Worm (Caenorhabditis elegans): ENCODE results near the gene sra-37.

DNA sequence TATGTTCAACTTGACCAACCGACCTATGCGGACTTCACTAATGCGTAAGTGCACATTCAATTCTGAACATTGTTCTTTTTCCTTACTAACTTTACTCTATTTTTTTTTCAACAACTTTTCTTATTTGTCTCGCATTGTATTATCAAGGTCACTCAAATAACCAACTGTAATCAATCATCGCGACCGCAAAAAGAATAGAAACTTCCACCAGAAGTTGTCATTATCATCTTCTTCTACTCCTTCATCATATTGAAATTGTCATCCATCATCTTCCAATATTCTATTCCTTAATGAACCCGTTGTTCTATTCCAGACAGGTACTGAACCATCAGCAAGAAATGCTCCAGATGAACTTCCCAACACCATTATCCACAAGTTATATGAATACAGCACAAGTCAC lies 46.2 kb upstream of the sra-37 start:
- TF ChIP-seq flt-1 (GFP tag; IDR thresholded peaks at IDR 0.05) (no peak), tab-1 (GFP tag; IDR thresholded peaks at IDR 0.05) (no peak), ztf-23 (GFP tag; IDR thresholded peaks at IDR 0.05) (no peak), ref-1 (GFP tag; conservative IDR thresholded peaks at IDR 0.05) (no peak), klf-2 (GFP tag; conservative IDR thresholded peaks at IDR 0.05) (no peak), med-1 (GFP tag; optimal IDR thresholded peaks at IDR 0.05; ENCODE audit: insufficient read depth) (no peak), ztf-29 (GFP tag; IDR thresholded peaks at IDR 0.05) (no peak), cog-1 (tag; optimal IDR thresholded peaks at IDR 0.05) (no peak), T22C8.4 (GFP tag; IDR thresholded peaks at IDR 0.05) (no peak)
